Fruit fly (Drosophila melanogaster) whole organism, embryonic: ENCODE measurements around the gene ATPsyngamma.

Experiments
- B-H2 ChIP-seq: fragments of 200-800 bp; sonication (Bioruptor generic); optimal IDR thresholded peaks from 2 replicates; lab custom pipeline; 2018; ENCODE audit warnings: missing biosample characterization, mild to moderate bottlenecking, missing genetic modification characterization
- CG10267 ChIP-seq: fragments of 200-800 bp; sonication (Bioruptor generic); optimal IDR thresholded peaks from 2 replicates; lab custom pipeline; 2018; ENCODE audit warnings: missing biosample characterization, mild to moderate bottlenecking, missing genetic modification characterization, moderate library complexity
- CG10543 ChIP-seq: fragments of 200-800 bp; sonication (Bioruptor generic); optimal IDR thresholded peaks from 3 replicates; lab custom pipeline; 2017; ENCODE audit warnings: missing biosample characterization, mild to moderate bottlenecking, missing genetic modification characterization, moderate library complexity
- CG10979 ChIP-seq: fragments of 200-800 bp; sonication (Bioruptor generic); optimal IDR thresholded peaks from 2 replicates; lab custom pipeline; 2018; ENCODE audit warnings: missing biosample characterization, mild to moderate bottlenecking, missing genetic modification characterization, moderate library complexity
- CG12659 ChIP-seq: fragments of 200-800 bp; sonication (Bioruptor generic); optimal IDR thresholded peaks from 3 replicates; lab custom pipeline; 2017; ENCODE audit warnings: mild to moderate bottlenecking, missing biosample characterization, missing genetic modification reagents, missing genetic modification characterization
- CG13424 ChIP-seq: fragments of 200-800 bp; sonication (Bioruptor generic); optimal IDR thresholded peaks from 2 replicates; lab custom pipeline; 2019; ENCODE audit warnings: missing biosample characterization, mild to moderate bottlenecking, missing genetic modification characterization, moderate library complexity
- CG15269 ChIP-seq: fragments of 200-800 bp; sonication (Bioruptor generic); optimal IDR thresholded peaks from 2 replicates; lab custom pipeline; 2018; ENCODE audit warnings: missing biosample characterization, mild to moderate bottlenecking, missing genetic modification characterization, moderate library complexity
- CG15479 ChIP-seq: fragments of 200-800 bp; sonication (Bioruptor generic); optimal IDR thresholded peaks from 3 replicates; lab custom pipeline; 2019; ENCODE audit warnings: missing biosample characterization, mild to moderate bottlenecking, missing genetic modification characterization, moderate library complexity
- CG1647 ChIP-seq: fragments of 200-800 bp; sonication (Bioruptor generic); optimal IDR thresholded peaks from 3 replicates; lab custom pipeline; 2016; ENCODE audit warnings: missing biosample characterization, missing genetic modification characterization
- CG17328 ChIP-seq: fragments of 200-800 bp; sonication (Bioruptor generic); IDR thresholded peaks from 2 replicates; pipeline ENCODE4 v1.3.6; 2022; ENCODE audit warnings: missing biosample characterization, missing genetic modification characterization
- CG2116 ChIP-seq: fragments of 200-800 bp; sonication (Bioruptor generic); optimal IDR thresholded peaks from 3 replicates; lab custom pipeline; 2018; ENCODE audit warnings: missing biosample characterization, mild to moderate bottlenecking, missing genetic modification characterization
- CG43689 ChIP-seq: fragments of 200-800 bp; sonication (Bioruptor generic); IDR thresholded peaks from 2 replicates; pipeline ENCODE4 v1.3.6; 2022; ENCODE audit warnings: missing biosample characterization, missing genetic modification characterization
- CG4424 ChIP-seq: fragments of 200-800 bp; sonication (Bioruptor generic); optimal IDR thresholded peaks from 3 replicates; lab custom pipeline; 2016; ENCODE audit warnings: missing biosample characterization, missing genetic modification characterization
- CG4730 ChIP-seq: fragments of 200-800 bp; sonication (Bioruptor generic); IDR thresholded peaks from 2 replicates; pipeline ENCODE4 v1.3.6; 2022; ENCODE audit warnings: missing biosample characterization, missing genetic modification characterization
- CG6791 ChIP-seq: fragments of 200-800 bp; sonication (Bioruptor generic); IDR thresholded peaks from 3 replicates; pipeline ENCODE4 v1.3.6; 2022; ENCODE audit warnings: missing biosample characterization, missing genetic modification characterization; ENCODE audit not compliant: partially characterized antibody
- CG7928 ChIP-seq: fragments of 200-800 bp; sonication (Bioruptor generic); optimal IDR thresholded peaks from 2 replicates; lab custom pipeline; 2017; ENCODE audit warnings: missing biosample characterization, mild to moderate bottlenecking, missing genetic modification characterization
- CoRest ChIP-seq: fragments of 200-800 bp; sonication (Bioruptor generic); optimal IDR thresholded peaks from 3 replicates; lab custom pipeline; 2018; ENCODE audit warnings: missing biosample characterization, mild to moderate bottlenecking, missing genetic modification characterization, moderate library complexity
- HLH54F ChIP-seq: fragments of 200-800 bp; sonication (Bioruptor generic); optimal IDR thresholded peaks from 3 replicates; lab custom pipeline; 2016; ENCODE audit warnings: missing biosample characterization, missing genetic modification characterization
- Hr3 ChIP-seq: fragments of 200-800 bp; sonication (Bioruptor generic); optimal IDR thresholded peaks from 3 replicates; lab custom pipeline; 2016; ENCODE audit warnings: missing biosample characterization, missing genetic modification characterization
- Hr51 ChIP-seq, 2 experiments: fragments of 200-800 bp; sonication (Bioruptor generic); optimal IDR thresholded peaks; 2 replicates in 1 of 2; 3 replicates in 1 of 2; lab custom pipeline; 2016 to 2018; ENCODE audit warnings: missing biosample characterization in 2 of 2, missing genetic modification characterization in 2 of 2, mild to moderate bottlenecking in 1 of 2, moderate library complexity in 1 of 2
- Lpt ChIP-seq: fragments of >200 bp; optimal IDR thresholded peaks from 2 replicates; lab custom pipeline; 2018; ENCODE audit warnings: missing biosample characterization, missing genetic modification characterization
- Nf-YB ChIP-seq: fragments of 200-800 bp; sonication (Bioruptor generic); optimal IDR thresholded peaks from 3 replicates; lab custom pipeline; 2019; ENCODE audit warnings: missing biosample characterization, mild to moderate bottlenecking, missing genetic modification characterization, moderate library complexity
- Nf-YC ChIP-seq: fragments of 200-800 bp; optimal IDR thresholded peaks from 3 replicates; lab custom pipeline; 2019; ENCODE audit warnings: missing biosample characterization, mild to moderate bottlenecking, missing genetic modification characterization, moderate library complexity
- Oli ChIP-seq: fragments of 200-800 bp; sonication (Bioruptor generic); optimal IDR thresholded peaks from 2 replicates; lab custom pipeline; 2018; ENCODE audit warnings: missing biosample characterization, mild to moderate bottlenecking, missing genetic modification characterization, moderate library complexity
- PHDP ChIP-seq: fragments of 200-800 bp; sonication (Bioruptor generic); optimal IDR thresholded peaks from 3 replicates; lab custom pipeline; 2018; ENCODE audit warnings: missing biosample characterization, mild to moderate bottlenecking, missing genetic modification characterization, moderate library complexity
- Scr ChIP-seq: fragments of 200-800 bp; sonication (Bioruptor generic); IDR thresholded peaks from 2 replicates; pipeline ENCODE4 v1.3.6; 2022; ENCODE audit warnings: missing biosample characterization, missing genetic modification characterization; ENCODE audit not compliant: partially characterized antibody
- Sox102F ChIP-seq: fragments of 200-800 bp; sonication (Bioruptor generic); optimal IDR thresholded peaks from 2 replicates; lab custom pipeline; 2018; ENCODE audit warnings: missing biosample characterization, mild to moderate bottlenecking, missing genetic modification characterization, moderate library complexity
- Stat92E ChIP-seq, 3 experiments: fragments of >200 bp in 2 of 3; fragments of 200-800 bp in 1 of 3; sonication (Bioruptor generic) in 1 of 3; optimal IDR thresholded peaks; 2 replicates each; lab custom pipeline; 2017 to 2019; ENCODE audit warnings: missing biosample characterization in 3 of 3, missing genetic modification characterization in 3 of 3, mild to moderate bottlenecking in 1 of 3, moderate library complexity in 1 of 3
- az2 ChIP-seq: fragments of 200-800 bp; sonication (Bioruptor generic); optimal IDR thresholded peaks from 3 replicates; lab custom pipeline; 2016; ENCODE audit warnings: missing biosample characterization, missing genetic modification characterization
- chn ChIP-seq: fragments of 200-800 bp; sonication (Bioruptor generic); optimal IDR thresholded peaks from 2 replicates; lab custom pipeline; 2016; ENCODE audit warnings: missing biosample characterization, missing genetic modification characterization
- ci ChIP-seq: fragments of 200-800 bp; sonication (Bioruptor generic); IDR thresholded peaks from 3 replicates; pipeline ENCODE4 v1.3.6; 2022; ENCODE audit warnings: missing biosample characterization, missing genetic modification characterization
- crol ChIP-seq: fragments of 200-800 bp; sonication (Bioruptor generic); IDR thresholded peaks from 2 replicates; pipeline ENCODE4 v1.3.6; 2022; ENCODE audit warnings: missing biosample characterization, missing genetic modification characterization
- emc ChIP-seq: fragments of 200-800 bp; sonication (Bioruptor generic); optimal IDR thresholded peaks from 2 replicates; lab custom pipeline; 2016; ENCODE audit warnings: missing biosample characterization, missing genetic modification characterization
- ewg ChIP-seq: fragments of 200-800 bp; sonication (Bioruptor generic); optimal IDR thresholded peaks from 3 replicates; lab custom pipeline; 2017; ENCODE audit warnings: mild to moderate bottlenecking, missing biosample characterization, missing genetic modification reagents, missing genetic modification characterization
- fd64A ChIP-seq: fragments of 200-800 bp; sonication (Bioruptor generic); optimal IDR thresholded peaks from 3 replicates; lab custom pipeline; 2018; ENCODE audit warnings: missing biosample characterization, mild to moderate bottlenecking, missing genetic modification characterization
- fd96Cb ChIP-seq: fragments of 200-800 bp; sonication (Bioruptor generic); optimal IDR thresholded peaks from 2 replicates; lab custom pipeline; 2018; ENCODE audit warnings: missing biosample characterization, mild to moderate bottlenecking, missing genetic modification characterization, moderate library complexity
- grau ChIP-seq: fragments of 200-800 bp; optimal IDR thresholded peaks from 3 replicates; lab custom pipeline; 2019; ENCODE audit warnings: missing biosample characterization, mild to moderate bottlenecking, missing genetic modification characterization, moderate library complexity
- insv ChIP-seq, 2 experiments: fragments of 200-800 bp; sonication (Bioruptor generic); optimal IDR thresholded peaks; 3 replicates each; lab custom pipeline; 2016 to 2018; ENCODE audit warnings: missing biosample characterization in 2 of 2, missing genetic modification characterization in 2 of 2
- kah ChIP-seq: fragments of 200-800 bp; sonication (Bioruptor generic); optimal IDR thresholded peaks from 2 replicates; lab custom pipeline; 2018; ENCODE audit warnings: missing biosample characterization, mild to moderate bottlenecking, missing genetic modification characterization
- kay ChIP-seq: fragments of 200-800 bp; sonication (Bioruptor generic); optimal IDR thresholded peaks from 2 replicates; lab custom pipeline; 2016; ENCODE audit warnings: missing biosample characterization, missing genetic modification characterization
- ken ChIP-seq: fragments of 200-800 bp; sonication (Bioruptor generic); IDR thresholded peaks from 3 replicates; pipeline ENCODE4 v1.3.6; 2022; ENCODE audit warnings: missing biosample characterization, missing genetic modification characterization
- lilli ChIP-seq: fragments of 200-800 bp; sonication (Bioruptor generic); optimal IDR thresholded peaks from 3 replicates; lab custom pipeline; 2016; ENCODE audit warnings: missing biosample characterization, missing genetic modification characterization
- pum ChIP-seq: fragments of 200-800 bp; sonication (Bioruptor generic); optimal IDR thresholded peaks from 2 replicates; lab custom pipeline; 2016; ENCODE audit warnings: missing biosample characterization, missing genetic modification characterization
- ro ChIP-seq: fragments of 200-800 bp; sonication (Bioruptor generic); IDR thresholded peaks from 2 replicates; pipeline ENCODE4 v1.3.6; 2022; ENCODE audit warnings: missing biosample characterization, missing genetic modification characterization
- sisA ChIP-seq: fragments of 200-800 bp; sonication (Bioruptor generic); IDR thresholded peaks from 2 replicates; pipeline ENCODE4 v1.3.6; 2022; ENCODE audit warnings: missing biosample characterization, missing genetic modification characterization
- sna ChIP-seq: fragments of 200-800 bp; sonication (Bioruptor generic); IDR thresholded peaks from 2 replicates; pipeline ENCODE4 v1.3.6; 2022; ENCODE audit warnings: missing biosample characterization, missing genetic modification characterization; ENCODE audit not compliant: partially characterized antibody
- sqz ChIP-seq: fragments of 200-800 bp; sonication (Bioruptor generic); optimal IDR thresholded peaks from 3 replicates; lab custom pipeline; 2018; ENCODE audit warnings: missing biosample characterization, mild to moderate bottlenecking, missing genetic modification characterization
- trh ChIP-seq: fragments of 200-800 bp; sonication (Bioruptor generic); optimal IDR thresholded peaks from 2 replicates; lab custom pipeline; 2016; ENCODE audit warnings: missing biosample characterization, missing genetic modification characterization
- wdn ChIP-seq: fragments of 200-800 bp; sonication (Bioruptor generic); IDR thresholded peaks from 2 replicates; pipeline ENCODE4 v1.3.6; 2022; ENCODE audit warnings: missing biosample characterization, missing genetic modification characterization
- zen2 ChIP-seq: fragments of 200-800 bp; sonication (Bioruptor generic); IDR thresholded peaks from 3 replicates; pipeline ENCODE4 v1.3.6; 2022; ENCODE audit warnings: missing biosample characterization, missing genetic modification characterization; ENCODE audit not compliant: partially characterized antibody

Gene ATPsyngamma

dm6 chr3R:29705789-29706303 lies 43.1 kb downstream of the ATPsyngamma start (continued):
- TF ChIP-seq trh (GFP tag; lab: Kevin White, UChicago) = no peak
- no peak for TF ChIP-seq crol (GFP tag; lab: Robert Waterston, UW)
- TF ChIP-seq wdn (GFP tag; lab: Robert Waterston, UW) = no peak
- peak; percentile 22 for TF ChIP-seq Oli (tag; lab: Kevin White, UChicago)
- peak; percentile 30 for TF ChIP-seq CG13424 (tag; lab: Kevin White, UChicago)
- TF ChIP-seq ro (GFP tag; lab: Robert Waterston, UW) = no peak
- TF ChIP-seq insv (GFP tag; optimal IDR thresholded peaks at IDR 0.05; lab: Kevin White, UChicago) = no peak
- no peak for TF ChIP-seq ken (GFP tag; lab: Robert Waterston, UW)
- TF ChIP-seq sqz (GFP tag; lab: Kevin White, UChicago) = no peak
- peak in 1 of 2 experiments; percentile 60 for TF ChIP-seq Hr51 (GFP tag; optimal IDR thresholded peaks at IDR 0.05; lab: Kevin White, UChicago)
- peak; percentile 55 for TF ChIP-seq Nf-YC (tag; lab: Kevin White, UChicago)
- TF ChIP-seq Sox102F = peak; percentile 44
- no peak for TF ChIP-seq fd96Cb (tag; lab: Kevin White, UChicago)
- no peak for TF ChIP-seq PHDP (tag; lab: Kevin White, UChicago)
- no peak for TF ChIP-seq CG2116 (GFP tag; lab: Kevin White, UChicago)
- no peak for TF ChIP-seq kay (GFP tag; lab: Kevin White, UChicago)
- 0 out of 2 replicates have a peak, but pooled peaks have one; percentile 7 for TF ChIP-seq CG17328
- no peak for TF ChIP-seq ewg
- TF ChIP-seq CG4730 (GFP tag; lab: Robert Waterston, UW) = no peak
- no peak for TF ChIP-seq zen2
- no peak for TF ChIP-seq Stat92E (GFP tag; optimal IDR thresholded peaks at IDR 0.05; lab: Kevin White, UChicago)
- TF ChIP-seq Hr3 (GFP tag; lab: Kevin White, UChicago) = no peak
- TF ChIP-seq CG4424 (GFP tag; lab: Kevin White, UChicago) = no peak
- TF ChIP-seq HLH54F (GFP tag; lab: Kevin White, UChicago) = no peak
- no peak for TF ChIP-seq chn (GFP tag; lab: Kevin White, UChicago)
- peak; percentile 0 for TF ChIP-seq CoRest (tag; lab: Kevin White, UChicago)
- TF ChIP-seq Nf-YB = peak; percentile 79
- TF ChIP-seq CG7928 (GFP tag; lab: Kevin White, UChicago) = no peak
- TF ChIP-seq Lpt = no peak
- TF ChIP-seq fd64A (GFP tag; lab: Kevin White, UChicago) = no peak
- no peak for TF ChIP-seq CG12659 (GFP tag; lab: Kevin White, UChicago)
- peak; percentile 1 for TF ChIP-seq CG15269 (tag; lab: Kevin White, UChicago)
- peak; percentile 37; the same call in 1 of the 2 replicates for TF ChIP-seq sisA (GFP tag; lab: Robert Waterston, UW)
- no peak for TF ChIP-seq pum (GFP tag; lab: Kevin White, UChicago)
- TF ChIP-seq emc (GFP tag; lab: Kevin White, UChicago) = no peak
- no peak for TF ChIP-seq sna
- TF ChIP-seq CG6791 (GFP tag; lab: Robert Waterston, UW) = no peak
- TF ChIP-seq CG10267 (tag; lab: Kevin White, UChicago) = peak; percentile 1
- TF ChIP-seq CG1647 (GFP tag; lab: Kevin White, UChicago) = no peak
- peak; percentile 23 for TF ChIP-seq CG10979
- TF ChIP-seq lilli (GFP tag; lab: Kevin White, UChicago) = no peak
- no peak for TF ChIP-seq B-H2
- TF ChIP-seq CG10543 (GFP tag; lab: Kevin White, UChicago) = no peak
- peak; percentile 14 for TF ChIP-seq grau (tag; lab: Kevin White, UChicago)
- TF ChIP-seq ci (GFP tag; lab: Robert Waterston, UW) = no peak
- no peak for TF ChIP-seq CG15479
- TF ChIP-seq kah (GFP tag; lab: Kevin White, UChicago) = no peak
- TF ChIP-seq Scr (GFP tag; lab: Robert Waterston, UW) = no peak
- no peak for TF ChIP-seq CG43689 (GFP tag; lab: Robert Waterston, UW)
- peak; percentile 15 for TF ChIP-seq az2 (GFP tag; lab: Kevin White, UChicago)
